Fruit fly (Drosophila melanogaster) whole organism, adult: ENCODE results near the gene CG33490.

Source experiments
- CG11617 ChIP-seq: fragments of 200-800 bp; sonication (Bioruptor generic); optimal IDR thresholded peaks from 2 replicates; lab custom pipeline; 2017; ENCODE audit warnings: mild to moderate bottlenecking, missing biosample characterization, missing genetic modification reagents, missing genetic modification characterization
- CG14711 ChIP-seq: fragments of 200-800 bp; sonication (Bioruptor generic); optimal IDR thresholded peaks from 2 replicates; lab custom pipeline; 2018; ENCODE audit warnings: missing biosample characterization, mild to moderate bottlenecking, missing genetic modification characterization, moderate library complexity
- CG1620 ChIP-seq: fragments of 200-800 bp; sonication (Bioruptor generic); optimal IDR thresholded peaks from 2 replicates; lab custom pipeline; 2016; ENCODE audit warnings: missing biosample characterization, missing genetic modification characterization
- CG5204 ChIP-seq: fragments of 200-800 bp; sonication (Bioruptor generic); optimal IDR thresholded peaks from 2 replicates; lab custom pipeline; 2016; ENCODE audit warnings: missing biosample characterization, missing genetic modification characterization
- CG7045 ChIP-seq: fragments of 200-800 bp; sonication (Bioruptor generic); optimal IDR thresholded peaks from 2 replicates; lab custom pipeline; 2017; ENCODE audit warnings: missing biosample characterization, mild to moderate bottlenecking, missing genetic modification characterization
- Crg-1 ChIP-seq: fragments of 200-800 bp; sonication (Bioruptor generic); optimal IDR thresholded peaks from 2 replicates; lab custom pipeline; 2016; ENCODE audit warnings: missing biosample characterization, missing genetic modification characterization
- Hr96 ChIP-seq: fragments of 200-800 bp; sonication (Bioruptor generic); optimal IDR thresholded peaks from 2 replicates; lab custom pipeline; 2016; ENCODE audit warnings: missing biosample characterization, missing genetic modification characterization
- cnc ChIP-seq, 2 experiments: fragments of >200 bp; optimal IDR thresholded peaks; 2 replicates each; lab custom pipeline; 2017
- kay ChIP-seq: fragments of 200-800 bp; sonication (Bioruptor generic); peaks from one replicate; lab custom pipeline; 2016; ENCODE audit warnings: missing biosample characterization, missing genetic modification characterization, borderline replicate concordance
- pad ChIP-seq: fragments of 200-800 bp; sonication (Bioruptor generic); optimal IDR thresholded peaks from 3 replicates; lab custom pipeline; 2017; ENCODE audit warnings: missing biosample characterization, missing genetic modification characterization, mild to moderate bottlenecking, moderate library complexity, missing genetic modification reagents
- tj ChIP-seq: fragments of 200-800 bp; sonication (Bioruptor generic); optimal IDR thresholded peaks from 3 replicates; lab custom pipeline; 2017; ENCODE audit warnings: missing biosample characterization, mild to moderate bottlenecking, missing genetic modification characterization, moderate library complexity
- toe ChIP-seq: fragments of 200-800 bp; sonication (Bioruptor generic); optimal IDR thresholded peaks from 2 replicates; lab custom pipeline; 2016; ENCODE audit warnings: missing biosample characterization, missing genetic modification characterization

- TF ChIP-seq pad (GFP tag; lab: Kevin White, UChicago) (no peak), tj (GFP tag; lab: Kevin White, UChicago) (no peak), CG7045 (GFP tag; lab: Kevin White, UChicago) (no peak), CG14711 (tag; lab: Kevin White, UChicago) (no peak), toe (GFP tag; lab: Kevin White, UChicago) (no peak), CG1620 (GFP tag; lab: Kevin White, UChicago) (no peak), cnc (optimal IDR thresholded peaks at IDR 0.05; lab: Kevin White, UChicago) (no peak), Hr96 (GFP tag; lab: Kevin White, UChicago) (no peak), CG5204 (GFP tag; lab: Kevin White, UChicago) (no peak), CG11617 (GFP tag; lab: Kevin White, UChicago) (no peak), Crg-1 (no peak), kay (GFP tag; lab: Kevin White, UChicago) (no peak)
Measured at dm6 chr3L:11553672-11554068, 20.8 kb downstream of the CG33490 start.
